Worm (Caenorhabditis elegans) whole organism, early embryonic: ENCODE measurements around the gene sulp-4.

Experiments
- B0310.2 ChIP-seq: sonication (generic microtip); optimal IDR thresholded peaks from 2 replicates; lab custom pipeline; 2016; ENCODE audit warnings: mild to moderate bottlenecking, missing genetic modification characterization, missing compliant biosample characterization
- F13C5.2 ChIP-seq: sonication (generic microtip); optimal IDR thresholded peaks from 2 replicates; lab custom pipeline; 2017; ENCODE audit warnings: mild to moderate bottlenecking, missing genetic modification characterization, inconsistent platforms, missing compliant biosample characterization
- aly-1 ChIP-seq: sonication (generic microtip); optimal IDR thresholded peaks from 2 replicates; lab custom pipeline; 2016; ENCODE audit warnings: missing genetic modification characterization, missing compliant biosample characterization
- ama-1 ChIP-seq: fragments of 150-350 bp; optimal IDR thresholded peaks from 2 replicates; lab custom pipeline; 2014
- ceh-13 ChIP-seq: fragments of 200-800 bp; sonication (Bioruptor generic); optimal IDR thresholded peaks from 2 replicates; lab custom pipeline; 2018; ENCODE audit warnings: mild to moderate bottlenecking, missing genetic modification characterization, missing compliant biosample characterization
- ceh-36 ChIP-seq: sonication (generic microtip); optimal IDR thresholded peaks from 2 replicates; lab custom pipeline; 2016; ENCODE audit warnings: missing genetic modification characterization, inconsistent platforms, missing compliant biosample characterization
- ets-7 ChIP-seq: sonication (generic microtip); optimal IDR thresholded peaks from 2 replicates; lab custom pipeline; 2016; ENCODE audit warnings: missing genotype, missing genetic modification characterization, missing compliant biosample characterization
- flt-1 ChIP-seq: fragments of 200-800 bp; sonication (Bioruptor generic); IDR thresholded peaks from 2 replicates; pipeline ENCODE4 v1.3.6; 2022; ENCODE audit warnings: missing genetic modification characterization, missing compliant biosample characterization
- hmbx-1 ChIP-seq: sonication (generic microtip); optimal IDR thresholded peaks from 2 replicates; lab custom pipeline; 2016; ENCODE audit warnings: mild to moderate bottlenecking, missing genetic modification characterization, missing compliant biosample characterization
- hmg-4 ChIP-seq: fragments of 200-800 bp; sonication (Bioruptor generic); optimal IDR thresholded peaks from 2 replicates; lab custom pipeline; 2018; ENCODE audit warnings: mild to moderate bottlenecking, missing genetic modification characterization, missing compliant biosample characterization
- hnd-1 ChIP-seq: sonication (generic microtip); optimal IDR thresholded peaks from 2 replicates; lab custom pipeline; 2016; ENCODE audit warnings: missing genetic modification characterization, missing compliant biosample characterization
- pes-1 ChIP-seq: fragments of 200-800 bp; sonication (Bioruptor generic); IDR thresholded peaks from 2 replicates; pipeline ENCODE4 v1.3.6; 2022; ENCODE audit warnings: missing genetic modification reagents, missing genetic modification characterization, missing compliant biosample characterization
- scrt-1 ChIP-seq: fragments of 200-800 bp; sonication (Bioruptor generic); IDR thresholded peaks from 2 replicates; pipeline ENCODE4 v1.3.6; 2022; ENCODE audit warnings: missing genetic modification characterization, missing compliant biosample characterization
- sea-1 ChIP-seq: fragments of 200-800 bp; sonication (Bioruptor generic); conservative IDR thresholded peaks from 2 replicates; pipeline ENCODE4 v1.3.6; 2022; ENCODE audit warnings: missing genetic modification characterization, missing compliant biosample characterization
- tbx-11 ChIP-seq: fragments of 200-800 bp; sonication (Bioruptor generic); IDR thresholded peaks from 2 replicates; pipeline ENCODE4 v1.3.6; 2022; ENCODE audit warnings: missing genetic modification characterization, missing compliant biosample characterization
- tbx-37 ChIP-seq: fragments of 200-800 bp; sonication (Bioruptor generic); conservative IDR thresholded peaks from 2 replicates; pipeline ENCODE4 v1.3.6; 2022; ENCODE audit warnings: missing genetic modification reagents, missing genetic modification characterization, missing compliant biosample characterization
- tra-4 ChIP-seq: sonication (generic microtip); optimal IDR thresholded peaks from 2 replicates; lab custom pipeline; 2017; ENCODE audit warnings: missing genetic modification characterization, missing compliant biosample characterization

sulp-4 gene

ce11 chrV:11844828-11845227, 30.3 kb upstream of the sulp-4 start:
- no peak for TF ChIP-seq hnd-1 (tag; lab: Kevin White, UChicago)
- TF ChIP-seq tbx-11 (GFP tag; lab: Robert Waterston, UW) = no peak
- peak; percentile 74 for TF ChIP-seq aly-1 (tag; lab: Kevin White, UChicago)
- peak; percentile 47 for TF ChIP-seq ets-7 (tag; lab: Kevin White, UChicago)
- no peak for TF ChIP-seq ceh-13 (GFP tag; lab: Kevin White, UChicago)
- TF ChIP-seq flt-1 (GFP tag; lab: Robert Waterston, UW) = 0 out of 2 replicates have a peak, but pooled peaks have one; percentile 34
- TF ChIP-seq B0310.2 (tag; lab: Kevin White, UChicago) = no peak
- no peak for TF ChIP-seq ama-1 (lab: Kevin White, UChicago)
- peak; percentile 84 for TF ChIP-seq hmg-4 (GFP tag; lab: Kevin White, UChicago)
- TF ChIP-seq hmbx-1 (tag; lab: Kevin White, UChicago) = no peak
- no peak for TF ChIP-seq sea-1 (GFP tag; lab: Robert Waterston, UW)
- no peak for TF ChIP-seq pes-1
- no peak for TF ChIP-seq ceh-36 (tag; lab: Kevin White, UChicago)
- no peak for TF ChIP-seq tra-4 (tag; lab: Kevin White, UChicago)
- TF ChIP-seq scrt-1 (GFP tag; lab: Robert Waterston, UW) = no peak
- TF ChIP-seq F13C5.2 (tag; lab: Kevin White, UChicago) = peak; percentile 27
- TF ChIP-seq tbx-37 (GFP tag; lab: Robert Waterston, UW) = no peak

- TF ChIP-seq ets-7 (tag; lab: Kevin White, UChicago) (no peak), tbx-37 (GFP tag; lab: Robert Waterston, UW) (no peak), ama-1 (lab: Kevin White, UChicago) (no peak), tra-4 (tag; lab: Kevin White, UChicago) (no peak), hmg-4 (GFP tag; lab: Kevin White, UChicago) (no peak), pes-1 (no peak), sea-1 (GFP tag; lab: Robert Waterston, UW) (no peak), aly-1 (tag; lab: Kevin White, UChicago) (no peak), B0310.2 (tag; lab: Kevin White, UChicago) (no peak), tbx-11 (GFP tag; lab: Robert Waterston, UW) (no peak), scrt-1 (GFP tag; lab: Robert Waterston, UW) (no peak), ceh-36 (tag; lab: Kevin White, UChicago) (no peak)
Measured at ce11 chrV:11845492-11845891, 29.7 kb upstream of the sulp-4 start, which contains the start of gene hmp-1. Gene hmp-1 (plus strand): TSS chrV:11845871.

DNA sequence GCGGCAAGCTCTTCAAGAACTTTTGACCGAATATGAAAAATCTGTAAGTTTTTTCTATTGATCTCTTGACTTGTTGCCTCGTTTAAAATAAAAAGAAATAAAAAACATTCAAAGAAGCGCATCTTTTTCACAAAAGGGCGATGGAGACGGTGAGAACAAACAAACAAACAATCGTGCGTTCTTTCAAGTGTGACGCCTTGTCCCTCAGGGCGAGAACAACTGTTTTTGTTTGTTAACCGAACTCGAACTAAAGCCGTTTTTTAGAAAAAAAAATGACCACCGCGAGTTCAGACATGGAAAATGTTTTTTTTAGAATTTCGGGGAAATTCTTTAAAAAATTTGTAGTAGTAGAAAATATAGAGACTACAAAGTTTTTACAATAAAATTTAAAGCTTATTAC, 28.2 kb upstream of the sulp-4 start:
- TF ChIP-seq hmbx-1 (tag; lab: Kevin White, UChicago) (no peak), ets-7 (tag; lab: Kevin White, UChicago) (no peak), ama-1 (lab: Kevin White, UChicago) (no peak), ceh-13 (GFP tag; lab: Kevin White, UChicago) (no peak), scrt-1 (GFP tag; lab: Robert Waterston, UW) (no peak), hmg-4 (GFP tag; lab: Kevin White, UChicago) (no peak), hnd-1 (tag; lab: Kevin White, UChicago) (no peak), B0310.2 (tag; lab: Kevin White, UChicago) (no peak), tbx-37 (GFP tag; lab: Robert Waterston, UW) (no peak), ceh-36 (tag; lab: Kevin White, UChicago) (no peak), tra-4 (tag; lab: Kevin White, UChicago) (no peak)

- TF ChIP-seq ceh-13 (GFP tag; lab: Kevin White, UChicago) = no peak
- TF ChIP-seq ets-7 (tag; lab: Kevin White, UChicago) = no peak
- TF ChIP-seq pes-1 = no peak
- no peak for TF ChIP-seq hmg-4 (GFP tag; lab: Kevin White, UChicago)
- TF ChIP-seq tbx-37 (GFP tag; lab: Robert Waterston, UW) = no peak
- TF ChIP-seq B0310.2 (tag; lab: Kevin White, UChicago) = no peak
- no peak for TF ChIP-seq scrt-1 (GFP tag; lab: Robert Waterston, UW)
- no peak for TF ChIP-seq ama-1 (lab: Kevin White, UChicago)
- TF ChIP-seq F13C5.2 (tag; lab: Kevin White, UChicago) = no peak
- no peak for TF ChIP-seq tra-4 (tag; lab: Kevin White, UChicago)
- no peak for TF ChIP-seq flt-1 (GFP tag; lab: Robert Waterston, UW)
- TF ChIP-seq tbx-11 (GFP tag; lab: Robert Waterston, UW) = no peak
- TF ChIP-seq hnd-1 (tag; lab: Kevin White, UChicago) = no peak
- no peak for TF ChIP-seq sea-1 (GFP tag; lab: Robert Waterston, UW)
- TF ChIP-seq aly-1 (tag; lab: Kevin White, UChicago) = no peak
- TF ChIP-seq ceh-36 (tag; lab: Kevin White, UChicago) = no peak
Measured at ce11 chrV:11849408-11849807, 25.8 kb upstream of the sulp-4 start.

DNA sequence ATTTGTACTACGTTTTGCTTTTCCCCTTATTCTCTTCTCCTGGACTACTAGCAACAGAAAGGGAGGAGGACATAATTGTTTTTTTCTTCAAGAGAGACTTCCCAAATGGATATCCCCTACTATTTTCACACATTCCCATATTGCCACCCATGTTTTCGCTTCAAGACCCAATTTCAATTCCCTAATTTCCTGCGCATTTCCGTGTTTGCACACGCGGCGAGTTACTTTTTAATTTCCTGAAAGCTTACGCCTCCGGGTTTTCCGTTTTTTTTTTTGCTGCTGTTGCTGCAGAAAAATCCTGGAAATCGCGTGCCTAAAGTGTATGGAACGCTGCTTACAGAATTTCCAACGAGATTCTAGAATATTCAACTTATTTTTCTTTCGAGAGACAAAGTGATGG, 22.9 kb upstream of the sulp-4 start:
- no peak for TF ChIP-seq B0310.2 (tag; lab: Kevin White, UChicago)
- TF ChIP-seq hnd-1 (tag; lab: Kevin White, UChicago) = no peak
- no peak for TF ChIP-seq ama-1 (lab: Kevin White, UChicago)
- no peak for TF ChIP-seq scrt-1 (GFP tag; lab: Robert Waterston, UW)
- TF ChIP-seq hmg-4 (GFP tag; lab: Kevin White, UChicago) = no peak
- TF ChIP-seq pes-1 = no peak
- no peak for TF ChIP-seq hmbx-1 (tag; lab: Kevin White, UChicago)
- no peak for TF ChIP-seq sea-1 (GFP tag; lab: Robert Waterston, UW)
- TF ChIP-seq tbx-37 (GFP tag; lab: Robert Waterston, UW) = no peak
- no peak for TF ChIP-seq ceh-36 (tag; lab: Kevin White, UChicago)
- TF ChIP-seq ets-7 (tag; lab: Kevin White, UChicago) = no peak
- TF ChIP-seq flt-1 (GFP tag; lab: Robert Waterston, UW) = no peak
- no peak for TF ChIP-seq aly-1 (tag; lab: Kevin White, UChicago)
- TF ChIP-seq tbx-11 (GFP tag; lab: Robert Waterston, UW) = no peak
- TF ChIP-seq ceh-13 (GFP tag; lab: Kevin White, UChicago) = no peak
- TF ChIP-seq tra-4 (tag; lab: Kevin White, UChicago) = no peak
- no peak for TF ChIP-seq F13C5.2 (tag; lab: Kevin White, UChicago)

DNA sequence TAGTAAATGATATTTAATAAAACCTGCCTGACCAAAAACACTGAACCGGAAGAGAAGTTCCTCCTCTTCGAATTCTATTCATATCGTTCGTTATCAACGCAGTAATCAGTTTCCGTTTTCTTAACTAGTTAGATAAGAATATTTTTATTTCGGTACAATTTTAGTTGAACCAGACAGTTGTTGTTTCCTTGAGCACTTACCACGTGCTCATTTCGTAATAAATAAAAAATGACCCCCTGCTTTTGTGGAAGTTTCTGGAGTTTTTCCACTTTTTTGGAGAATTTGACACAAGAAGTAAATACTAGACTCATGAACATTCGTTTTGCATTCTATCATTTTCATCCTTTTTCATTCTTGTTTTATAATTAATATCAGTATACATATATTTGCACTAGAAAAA, 21.4 kb upstream of the sulp-4 start:
- TF ChIP-seq hmbx-1 (tag; lab: Kevin White, UChicago) (no peak), tbx-11 (GFP tag; lab: Robert Waterston, UW) (no peak), tbx-37 (GFP tag; lab: Robert Waterston, UW) (no peak), B0310.2 (tag; lab: Kevin White, UChicago) (no peak)
